Fruit fly (Drosophila melanogaster): Measurements from ENCODE around the gene MED17.

MED17 gene

DNA sequence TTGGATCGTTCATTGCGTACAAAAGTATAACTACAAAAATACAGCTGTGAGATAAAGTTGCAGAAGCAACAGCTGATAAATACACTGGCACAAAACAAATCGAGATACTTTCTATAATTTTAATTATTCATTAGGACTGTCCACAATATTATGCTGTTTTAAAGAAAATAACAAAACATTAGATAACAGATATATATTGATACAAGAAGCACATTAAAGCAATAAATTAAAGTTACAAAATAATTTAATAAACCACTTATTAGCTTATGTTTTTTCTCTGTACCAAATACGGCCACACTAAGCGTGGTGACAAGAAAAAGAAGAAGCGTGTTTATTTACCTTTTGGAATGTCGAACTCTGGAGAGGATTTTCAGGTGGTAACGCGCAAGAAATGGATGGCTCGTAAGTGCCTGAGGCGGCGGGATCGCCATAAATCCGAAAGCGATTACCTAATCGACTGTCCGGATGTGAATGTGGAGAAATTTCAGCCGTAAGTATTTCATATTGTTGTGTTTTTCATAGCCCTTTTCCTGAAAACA, 31.4 kb downstream of the MED17 start, which contains the start of the genes CG7988 and CG7183 (continued):
- TF ChIP-seq CG9215 (GFP tag; IDR thresholded peaks at IDR 0.05) (peak; percentile 97), kni (GFP tag; optimal IDR thresholded peaks at IDR 0.05) (peak; percentile 50), nmo (GFP tag; optimal IDR thresholded peaks at IDR 0.05) (peak; percentile 99), CG13775 (GFP tag; optimal IDR thresholded peaks at IDR 0.05) (peak; percentile 98), CG2199 (GFP tag; IDR thresholded peaks at IDR 0.05) (peak; percentile 94), odd (GFP tag; optimal IDR thresholded peaks at IDR 0.05) (no peak), CTCF (GFP tag; optimal IDR thresholded peaks at IDR 0.05) (peak; percentile 60), fd64A (GFP tag; optimal IDR thresholded peaks at IDR 0.05) (peak; percentile 60), lbe (GFP tag; optimal IDR thresholded peaks at IDR 0.05) (peak; percentile 91), CG7987 (GFP tag; optimal IDR thresholded peaks at IDR 0.05) (peak; percentile 88), CG31224 (GFP tag; IDR thresholded peaks at IDR 0.05) (peak; percentile 95), CG13123 (GFP tag; optimal IDR thresholded peaks at IDR 0.05) (peak; percentile 97), exex (tag; optimal IDR thresholded peaks at IDR 0.05) (peak; percentile 82), crp (GFP tag; optimal IDR thresholded peaks at IDR 0.05) (peak; percentile 98), ttk (GFP tag; IDR thresholded peaks at IDR 0.05) (peak; percentile 99), HLHmδ (GFP tag; optimal IDR thresholded peaks at IDR 0.05) (no peak), CG4730 (GFP tag; IDR thresholded peaks at IDR 0.05) (peak; percentile 99), peb (GFP tag; IDR thresholded peaks at IDR 0.05) (peak; percentile 98), chn (GFP tag; optimal IDR thresholded peaks at IDR 0.05) (peak; percentile 96), dati (GFP tag; IDR thresholded peaks at IDR 0.05) (peak; percentile 93), insv (GFP tag; optimal IDR thresholded peaks at IDR 0.05) (peak in 1 of 2 experiments; percentile 70), CG3065 (GFP tag; optimal IDR thresholded peaks at IDR 0.05) (peak; percentile 94), CG6791 (GFP tag; IDR thresholded peaks at IDR 0.05; ENCODE audit: partially characterized antibody) (no peak), mld (GFP tag; IDR thresholded peaks at IDR 0.05; ENCODE audit: partially characterized antibody) (no peak), CG31388 (GFP tag; optimal IDR thresholded peaks at IDR 0.05) (peak; percentile 92), CG18599 (GFP tag; optimal IDR thresholded peaks at IDR 0.05) (peak; percentile 96), CG6683 (GFP tag; optimal IDR thresholded peaks at IDR 0.05) (peak; percentile 85), gcm2 (GFP tag; optimal IDR thresholded peaks at IDR 0.05) (peak; percentile 84), CG13894 (tag; optimal IDR thresholded peaks at IDR 0.05) (peak; percentile 95), CG7372 (GFP tag; IDR thresholded peaks at IDR 0.05) (peak; percentile 97), CG13624 (GFP tag; optimal IDR thresholded peaks at IDR 0.05) (peak; percentile 95), ewg (GFP tag; optimal IDR thresholded peaks at IDR 0.05) (peak; percentile 95), bbx (GFP tag; IDR thresholded peaks at IDR 0.05; ENCODE audit: partially characterized antibody) (no peak), CG9876 (GFP tag; optimal IDR thresholded peaks at IDR 0.05) (peak; percentile 89), Chrac-16 (GFP tag; optimal IDR thresholded peaks at IDR 0.05) (peak; percentile 98), abd-A (tag; optimal IDR thresholded peaks at IDR 0.05) (no peak), onecut (GFP tag; IDR thresholded peaks at IDR 0.05) (peak; percentile 92), Asciz (GFP tag; optimal IDR thresholded peaks at IDR 0.05) (peak; percentile 94), CG5180 (GFP tag; optimal IDR thresholded peaks at IDR 0.05) (peak; percentile 75), Xbp1 (GFP tag; optimal IDR thresholded peaks at IDR 0.05) (peak; percentile 98), CG4617 (GFP tag; optimal IDR thresholded peaks at IDR 0.05; ENCODE audit: borderline replicate concordance) (peak; percentile 98), CG32767 (GFP tag; IDR thresholded peaks at IDR 0.05) (peak; percentile 98), vvl (GFP tag; IDR thresholded peaks at IDR 0.05) (peak; percentile 99), ranshi (GFP tag; IDR thresholded peaks at IDR 0.05) (peak; percentile 99), gsb (GFP tag; IDR thresholded peaks at IDR 0.05) (peak; percentile 94), HmgD (GFP tag; optimal IDR thresholded peaks at IDR 0.05) (peak; percentile 31), CG8281 (tag; optimal IDR thresholded peaks at IDR 0.05) (peak; percentile 87), toy (GFP tag; IDR thresholded peaks at IDR 0.05) (peak; percentile 95), ab (GFP tag; optimal IDR thresholded peaks at IDR 0.05) (peak; percentile 62), Hand (GFP tag; optimal IDR thresholded peaks at IDR 0.05) (peak; percentile 87)
